Fruit fly (Drosophila melanogaster) whole organism, embryonic: Measurements from ENCODE around the gene Ssadh.

ENCODE experiments used
- B-H1 ChIP-seq: fragments of 200-800 bp; sonication (Bioruptor generic); IDR thresholded peaks from 3 replicates; pipeline ENCODE4 v1.3.6; 2022; ENCODE audit warnings: missing biosample characterization, missing genetic modification characterization
- CG1024 ChIP-seq: fragments of 200-800 bp; sonication (Bioruptor generic); IDR thresholded peaks from 2 replicates; pipeline ENCODE4 v1.3.6; 2022; ENCODE audit warnings: missing biosample characterization, missing genetic modification characterization
- CG10366 ChIP-seq: fragments of 200-800 bp; sonication (Bioruptor generic); IDR thresholded peaks from 2 replicates; pipeline ENCODE4 v1.3.6; 2022; ENCODE audit warnings: missing biosample characterization, missing genetic modification characterization
- CG10979 ChIP-seq: fragments of 200-800 bp; sonication (Bioruptor generic); optimal IDR thresholded peaks from 2 replicates; lab custom pipeline; 2018; ENCODE audit warnings: missing biosample characterization, mild to moderate bottlenecking, missing genetic modification characterization, moderate library complexity
- CG11695 ChIP-seq: fragments of 200-800 bp; sonication (Bioruptor generic); IDR thresholded peaks from 3 replicates; pipeline ENCODE4 v1.3.6; 2022; ENCODE audit warnings: missing biosample characterization, missing genetic modification characterization
- CG13123 ChIP-seq: fragments of 200-800 bp; sonication (Bioruptor generic); optimal IDR thresholded peaks from 2 replicates; lab custom pipeline; 2016; ENCODE audit warnings: missing biosample characterization, missing genetic modification characterization
- CG13775 ChIP-seq: fragments of 200-800 bp; sonication (Bioruptor generic); optimal IDR thresholded peaks from 3 replicates; lab custom pipeline; 2017; ENCODE audit warnings: missing biosample characterization, mild to moderate bottlenecking, missing genetic modification characterization
- CG14710 ChIP-seq: fragments of 200-800 bp; sonication (Bioruptor generic); optimal IDR thresholded peaks from 3 replicates; lab custom pipeline; 2019; ENCODE audit warnings: missing biosample characterization, mild to moderate bottlenecking, missing genetic modification characterization, moderate library complexity
- CG1602 ChIP-seq: fragments of 200-800 bp; sonication (Bioruptor generic); optimal IDR thresholded peaks from 3 replicates; lab custom pipeline; 2016; ENCODE audit warnings: missing biosample characterization, missing genetic modification characterization
- CG17385 ChIP-seq: fragments of 200-800 bp; sonication (Bioruptor generic); optimal IDR thresholded peaks from 3 replicates; lab custom pipeline; 2018; ENCODE audit warnings: missing biosample characterization, mild to moderate bottlenecking, missing genetic modification characterization
- CG17829 ChIP-seq: fragments of 200-800 bp; optimal IDR thresholded peaks from 2 replicates; lab custom pipeline; 2019; ENCODE audit warnings: missing biosample characterization, mild to moderate bottlenecking, missing genetic modification characterization, moderate library complexity
- CG2199 ChIP-seq: fragments of 200-800 bp; sonication (Bioruptor generic); IDR thresholded peaks from 3 replicates; pipeline ENCODE4 v1.3.6; 2022; ENCODE audit warnings: missing biosample characterization, missing genetic modification characterization
- CG2678 ChIP-seq: fragments of 200-800 bp; sonication (Bioruptor generic); optimal IDR thresholded peaks from 3 replicates; lab custom pipeline; 2019; ENCODE audit warnings: missing biosample characterization, mild to moderate bottlenecking, missing genetic modification characterization, moderate library complexity
- CG3407 ChIP-seq: fragments of 200-800 bp; sonication (Bioruptor generic); optimal IDR thresholded peaks from 2 replicates; lab custom pipeline; 2018; ENCODE audit warnings: missing biosample characterization, mild to moderate bottlenecking, missing genetic modification characterization
- CG34422 ChIP-seq: fragments of 200-800 bp; sonication (Bioruptor generic); IDR thresholded peaks from 3 replicates; pipeline ENCODE4 v1.3.6; 2022; ENCODE audit warnings: missing biosample characterization, missing genetic modification characterization
- CG42726 ChIP-seq: fragments of 200-800 bp; sonication (Bioruptor generic); IDR thresholded peaks from 2 replicates; pipeline ENCODE4 v1.3.6; 2022; ENCODE audit warnings: missing biosample characterization, missing genetic modification characterization; ENCODE audit not compliant: partially characterized antibody
- CG4424 ChIP-seq: fragments of 200-800 bp; sonication (Bioruptor generic); optimal IDR thresholded peaks from 3 replicates; lab custom pipeline; 2016; ENCODE audit warnings: missing biosample characterization, missing genetic modification characterization
- CG6791 ChIP-seq: fragments of 200-800 bp; sonication (Bioruptor generic); IDR thresholded peaks from 3 replicates; pipeline ENCODE4 v1.3.6; 2022; ENCODE audit warnings: missing biosample characterization, missing genetic modification characterization; ENCODE audit not compliant: partially characterized antibody
- CG8765 ChIP-seq: fragments of 200-800 bp; sonication (Bioruptor generic); IDR thresholded peaks from 2 replicates; pipeline ENCODE4 v1.3.6; 2022; ENCODE audit warnings: missing biosample characterization, missing genetic modification characterization
- CTCF ChIP-seq: fragments of 200-800 bp; sonication (Bioruptor generic); optimal IDR thresholded peaks from 2 replicates; lab custom pipeline; 2017; ENCODE audit warnings: missing biosample characterization, mild to moderate bottlenecking, missing genetic modification characterization, moderate library complexity
- Chrac-16 ChIP-seq: fragments of 200-800 bp; sonication (Bioruptor generic); optimal IDR thresholded peaks from 3 replicates; lab custom pipeline; 2016; ENCODE audit warnings: missing biosample characterization, missing genetic modification characterization
- Drgx ChIP-seq: fragments of 200-800 bp; sonication (Bioruptor generic); IDR thresholded peaks from 2 replicates; pipeline ENCODE4 v1.3.6; 2022; ENCODE audit warnings: missing biosample characterization, missing genetic modification characterization
- E2f2 ChIP-seq: fragments of 200-800 bp; sonication (Bioruptor generic); IDR thresholded peaks from 2 replicates; pipeline ENCODE4 v1.3.6; 2022; ENCODE audit warnings: missing biosample characterization, missing genetic modification characterization
- H2.0 ChIP-seq: fragments of 200-800 bp; sonication (Bioruptor generic); IDR thresholded peaks from 2 replicates; pipeline ENCODE4 v1.3.6; 2022; ENCODE audit warnings: missing biosample characterization, missing genetic modification characterization
- Hmr ChIP-seq: fragments of 200-800 bp; sonication (Bioruptor generic); optimal IDR thresholded peaks from 3 replicates; lab custom pipeline; 2017; ENCODE audit warnings: mild to moderate bottlenecking, missing biosample characterization, missing genetic modification reagents, missing genetic modification characterization
- Hr51 ChIP-seq, 2 experiments: fragments of 200-800 bp; sonication (Bioruptor generic); optimal IDR thresholded peaks; 2 replicates in 1 of 2; 3 replicates in 1 of 2; lab custom pipeline; 2016 to 2018; ENCODE audit warnings: missing biosample characterization in 2 of 2, missing genetic modification characterization in 2 of 2, mild to moderate bottlenecking in 1 of 2, moderate library complexity in 1 of 2
- Meics ChIP-seq: fragments of 200-800 bp; sonication (Bioruptor generic); optimal IDR thresholded peaks from 2 replicates; lab custom pipeline; 2017; ENCODE audit warnings: missing biosample characterization, mild to moderate bottlenecking, missing genetic modification characterization
- Oli ChIP-seq: fragments of 200-800 bp; sonication (Bioruptor generic); optimal IDR thresholded peaks from 2 replicates; lab custom pipeline; 2018; ENCODE audit warnings: missing biosample characterization, mild to moderate bottlenecking, missing genetic modification characterization, moderate library complexity
- Ravus ChIP-seq: fragments of 200-800 bp; sonication (Bioruptor generic); IDR thresholded peaks from 2 replicates; pipeline ENCODE4 v1.3.6; 2022; ENCODE audit warnings: missing biosample characterization, missing genetic modification characterization
- Sin3A ChIP-seq: fragments of >200 bp; optimal IDR thresholded peaks from 2 replicates; lab custom pipeline; 2018
- Sox102F ChIP-seq: fragments of 200-800 bp; sonication (Bioruptor generic); optimal IDR thresholded peaks from 2 replicates; lab custom pipeline; 2018; ENCODE audit warnings: missing biosample characterization, mild to moderate bottlenecking, missing genetic modification characterization, moderate library complexity
- Xrp1 ChIP-seq: fragments of 200-800 bp; sonication (Bioruptor generic); IDR thresholded peaks from 2 replicates; pipeline ENCODE4 v1.3.6; 2022; ENCODE audit warnings: missing biosample characterization, missing genetic modification characterization
- YL-1 ChIP-seq: fragments of 200-800 bp; sonication (Bioruptor generic); optimal IDR thresholded peaks from 3 replicates; lab custom pipeline; 2017; ENCODE audit warnings: missing biosample characterization, mild to moderate bottlenecking, missing genetic modification characterization
- az2 ChIP-seq: fragments of 200-800 bp; sonication (Bioruptor generic); optimal IDR thresholded peaks from 3 replicates; lab custom pipeline; 2016; ENCODE audit warnings: missing biosample characterization, missing genetic modification characterization
- chinmo ChIP-seq: fragments of 200-800 bp; sonication (Bioruptor generic); IDR thresholded peaks from 4 replicates; pipeline ENCODE4 v1.3.6; 2022; ENCODE audit warnings: missing biosample characterization, missing genetic modification characterization; ENCODE audit not compliant: partially characterized antibody
- crol ChIP-seq: fragments of 200-800 bp; sonication (Bioruptor generic); IDR thresholded peaks from 2 replicates; pipeline ENCODE4 v1.3.6; 2022; ENCODE audit warnings: missing biosample characterization, missing genetic modification characterization
- dpn ChIP-seq, 2 experiments: fragments of 200-800 bp; sonication (Bioruptor generic); optimal IDR thresholded peaks; 3 replicates each; lab custom pipeline; 2016; ENCODE audit warnings: missing biosample characterization in 2 of 2, missing genetic modification characterization in 2 of 2
- prd ChIP-seq, 3 experiments: fragments of >200 bp in 2 of 3; fragments of 200-800 bp in 1 of 3; sonication (Bioruptor generic) in 1 of 3; optimal IDR thresholded peaks in 2 of 3; IDR thresholded peaks in 1 of 3; 2 replicates in 2 of 3; 3 replicates in 1 of 3; pipeline versions ENCODE4 v1.3.6 to Lab custom; 2017 to 2022; ENCODE audit warnings: missing biosample characterization in 1 of 3, missing genetic modification characterization in 1 of 3
- ranshi ChIP-seq: fragments of 200-800 bp; sonication (Bioruptor generic); IDR thresholded peaks from 2 replicates; pipeline ENCODE4 v1.3.6; 2022; ENCODE audit warnings: missing biosample characterization, missing genetic modification characterization
- row ChIP-seq: fragments of 200-800 bp; sonication (Bioruptor generic); IDR thresholded peaks from 3 replicates; pipeline ENCODE4 v1.3.6; 2022; ENCODE audit warnings: missing biosample characterization, missing genetic modification characterization
- sob ChIP-seq: fragments of 200-800 bp; sonication (Bioruptor generic); IDR thresholded peaks from 2 replicates; pipeline ENCODE4 v1.3.6; 2022; ENCODE audit warnings: missing biosample characterization, missing genetic modification characterization
- stc ChIP-seq: fragments of 200-800 bp; sonication (Bioruptor generic); IDR thresholded peaks from 2 replicates; pipeline ENCODE4 v1.3.6; 2022; ENCODE audit warnings: missing biosample characterization, missing genetic modification characterization
- stwl ChIP-seq: fragments of 200-800 bp; sonication (Bioruptor generic); optimal IDR thresholded peaks from 3 replicates; lab custom pipeline; 2018; ENCODE audit warnings: missing biosample characterization, mild to moderate bottlenecking, missing genetic modification characterization, moderate library complexity
- tio ChIP-seq: fragments of 200-800 bp; sonication (Bioruptor generic); optimal IDR thresholded peaks from 2 replicates; lab custom pipeline; 2017; ENCODE audit warnings: missing biosample characterization, missing genetic modification characterization, inconsistent platforms
- trem ChIP-seq: fragments of 200-800 bp; optimal IDR thresholded peaks from 3 replicates; lab custom pipeline; 2019; ENCODE audit warnings: missing biosample characterization, mild to moderate bottlenecking, missing genetic modification characterization, moderate library complexity
- vnd ChIP-seq: fragments of 200-800 bp; sonication (Bioruptor generic); IDR thresholded peaks from 3 replicates; pipeline ENCODE4 v1.3.6; 2022; ENCODE audit warnings: missing biosample characterization, missing genetic modification characterization; ENCODE audit not compliant: partially characterized antibody
- zfh1 ChIP-seq: fragments of 200-800 bp; sonication (Bioruptor generic); IDR thresholded peaks from 3 replicates; pipeline ENCODE4 v1.3.6; 2022; ENCODE audit warnings: missing biosample characterization, missing genetic modification characterization

The Ssadh gene

dm6 chr3R:25623800-25624791 is 2.6 kb downstream of the Ssadh start, which contains the start of gene Npl4 (continued):
- no peak for TF ChIP-seq CG13123 (GFP tag; lab: Kevin White, UChicago)
- TF ChIP-seq az2 = peak; percentile 23
- TF ChIP-seq CG4424 (GFP tag; lab: Kevin White, UChicago) = no peak
- peak; percentile 93 for TF ChIP-seq vnd
- TF ChIP-seq CG11695 (GFP tag; lab: Robert Waterston, UW) = 0 out of 3 replicates have a peak, but pooled peaks have one; percentile 58
- peak; percentile 94 for TF ChIP-seq crol (GFP tag; lab: Robert Waterston, UW)
- peak; percentile 56 for TF ChIP-seq Ravus (GFP tag; lab: Robert Waterston, UW)
- 0 out of 2 replicates have a peak, but pooled peaks have one; percentile 31 for TF ChIP-seq ranshi (GFP tag; lab: Robert Waterston, UW)
- peak; percentile 50; the same call in 1 of the 2 replicates for TF ChIP-seq Xrp1
- TF ChIP-seq Hr51 (GFP tag; optimal IDR thresholded peaks at IDR 0.05; lab: Kevin White, UChicago) = peak in 1 of 2 experiments; percentile 40
- TF ChIP-seq CG2678 (tag; lab: Kevin White, UChicago) = no peak
- TF ChIP-seq chinmo (GFP tag; lab: Robert Waterston, UW) = peak; percentile 94
- TF ChIP-seq Hmr = peak; percentile 11
- TF ChIP-seq CG17829 = peak; percentile 37
- TF ChIP-seq Oli (tag; lab: Kevin White, UChicago) = peak; percentile 25
- TF ChIP-seq CG13775 (GFP tag; lab: Kevin White, UChicago) = peak; percentile 29
- no peak for TF ChIP-seq CG8765
- TF ChIP-seq Meics (GFP tag; lab: Kevin White, UChicago) = peak; percentile 23
- peak; percentile 99 for TF ChIP-seq CG6791
- peak; percentile 26 for TF ChIP-seq Sox102F (GFP tag; lab: Kevin White, UChicago)
- TF ChIP-seq CG34422 (GFP tag; lab: Robert Waterston, UW) = peak; percentile 72; the same call in 1 of the 3 replicates
- peak; percentile 59; the same call in 1 of the 2 replicates for TF ChIP-seq CG42726 (GFP tag; lab: Robert Waterston, UW)
- TF ChIP-seq CG3407 (GFP tag; lab: Kevin White, UChicago) = no peak
- peak; percentile 52; the same call in 1 of the 2 replicates for TF ChIP-seq stc (GFP tag; lab: Robert Waterston, UW)
- peak; percentile 25 for TF ChIP-seq tio (GFP tag; lab: Kevin White, UChicago)
- TF ChIP-seq prd (optimal IDR thresholded peaks at IDR 0.05; lab: Kevin White, UChicago) = no peak
- 0 out of 3 replicates have a peak, but pooled peaks have one; percentile 10 for TF ChIP-seq prd (GFP tag; IDR thresholded peaks at IDR 0.05; lab: Robert Waterston, UW)
- peak in 1 of 2 experiments; percentile 13 for TF ChIP-seq dpn (GFP tag; optimal IDR thresholded peaks at IDR 0.05; lab: Kevin White, UChicago)
- TF ChIP-seq CTCF (GFP tag; lab: Kevin White, UChicago) = peak; percentile 15
- peak; percentile 62 for TF ChIP-seq Sin3A
- no peak for TF ChIP-seq CG2199 (GFP tag; lab: Robert Waterston, UW)
- TF ChIP-seq trem (tag; lab: Kevin White, UChicago) = peak; percentile 93
- TF ChIP-seq CG17385 = peak; percentile 2
- peak; percentile 46; the same call in 1 of the 3 replicates for TF ChIP-seq zfh1 (GFP tag; lab: Robert Waterston, UW)
- 0 out of 2 replicates have a peak, but pooled peaks have one; percentile 9 for TF ChIP-seq CG1024 (GFP tag; lab: Robert Waterston, UW)
- peak; percentile 95 for TF ChIP-seq E2f2 (GFP tag; lab: Robert Waterston, UW)
- TF ChIP-seq row = no peak
- TF ChIP-seq CG14710 (tag; lab: Kevin White, UChicago) = peak; percentile 12
- peak; percentile 28; the same call in 1 of the 3 replicates for TF ChIP-seq B-H1 (GFP tag; lab: Robert Waterston, UW)
- peak; percentile 37 for TF ChIP-seq YL-1 (GFP tag; lab: Kevin White, UChicago)
- TF ChIP-seq CG1602 (GFP tag; lab: Kevin White, UChicago) = peak; percentile 20
- peak; percentile 47 for TF ChIP-seq CG10979
- peak; percentile 36 for TF ChIP-seq CG10366 (GFP tag; lab: Robert Waterston, UW)
- TF ChIP-seq sob (GFP tag; lab: Robert Waterston, UW) = 0 out of 2 replicates have a peak, but pooled peaks have one; percentile 11
- TF ChIP-seq H2.0 (GFP tag; lab: Robert Waterston, UW) = no peak
- no peak for TF ChIP-seq Drgx (GFP tag; lab: Robert Waterston, UW)
- peak; percentile 67 for TF ChIP-seq stwl
- TF ChIP-seq Chrac-16 (GFP tag; lab: Kevin White, UChicago) = no peak
